Worm (Caenorhabditis elegans) whole organism, L1 larva: ENCODE measurements around the gene srt-36.
"Not testable (repeated sequence)": the region's sequence is repeated elsewhere in the genome, so short reads cannot be mapped to it uniquely, and the experiment has no call there.

ENCODE experiments used
- C16A3.4 ChIP-seq: fragments of 150-350 bp; optimal IDR thresholded peaks from 2 replicates; lab custom pipeline; 2014; ENCODE audit warnings: missing biosample characterization, missing genetic modification characterization
- aly-2 ChIP-seq: fragments of 150-350 bp; optimal IDR thresholded peaks from 2 replicates; lab custom pipeline; 2014; ENCODE audit warnings: missing biosample characterization, missing genetic modification characterization
- blmp-1 ChIP-seq: fragments of 150-350 bp; optimal IDR thresholded peaks from 2 replicates; lab custom pipeline; 2014; ENCODE audit warnings: missing biosample characterization, missing genetic modification characterization
- ceh-8 ChIP-seq: fragments of 200-800 bp; sonication (Bioruptor generic); optimal IDR thresholded peaks from 2 replicates; lab custom pipeline; 2018; ENCODE audit warnings: mild to moderate bottlenecking, missing genetic modification characterization, moderate library complexity, missing compliant biosample characterization
- ceh-88 ChIP-seq: fragments of 200-800 bp; sonication (Bioruptor generic); IDR thresholded peaks from 2 replicates; pipeline ENCODE4 v1.3.6; 2022; ENCODE audit warnings: missing genetic modification characterization, missing compliant biosample characterization
- efl-1 ChIP-seq, 4 experiments: fragments of 150-350 bp; optimal IDR thresholded peaks in 3 of 4; peaks in 1 of 4; 1 replicate in 1 of 4; 2 replicates in 3 of 4; lab custom pipeline; 2014; ENCODE audit warnings: missing biosample characterization in 2 of 4, missing genetic modification characterization in 2 of 4, missing genetic modification reagents in 2 of 4
- elt-2 ChIP-seq: sonication (generic microtip); optimal IDR thresholded peaks from 2 replicates; lab custom pipeline; 2016; ENCODE audit warnings: missing genetic modification characterization, mild to moderate bottlenecking, inconsistent platforms, missing compliant biosample characterization, missing genetic modification reagents
- elt-3 ChIP-seq, 6 experiments: fragments of 150-350 bp in 1 of 6; sonication (generic microtip); optimal IDR thresholded peaks; 2 replicates each; lab custom pipeline; 2017 to 2018; ENCODE audit warnings: missing biosample characterization in 6 of 6, missing genetic modification characterization in 6 of 6, inconsistent platforms in 1 of 6
- fkh-4 ChIP-seq: sonication (generic microtip); optimal IDR thresholded peaks from 2 replicates; lab custom pipeline; 2016; ENCODE audit warnings: missing compliant biosample characterization, missing genetic modification characterization, borderline replicate concordance
- grh-1 ChIP-seq: fragments of 200-800 bp; sonication (Bioruptor generic); IDR thresholded peaks from 2 replicates; pipeline ENCODE4 v1.3.6; 2022; ENCODE audit warnings: missing genetic modification reagents, missing genetic modification characterization, missing compliant biosample characterization
- hpl-2 ChIP-seq: fragments of 150-350 bp; optimal IDR thresholded peaks from 2 replicates; lab custom pipeline; 2014; ENCODE audit warnings: missing biosample characterization, missing genetic modification reagents, missing genetic modification characterization
- jun-1 ChIP-seq: fragments of 150-350 bp; optimal IDR thresholded peaks from 2 replicates; lab custom pipeline; 2014; ENCODE audit warnings: missing biosample characterization, missing genetic modification reagents, missing genetic modification characterization
- lin-13 ChIP-seq: fragments of 150-350 bp; optimal IDR thresholded peaks from 2 replicates; lab custom pipeline; 2014; ENCODE audit warnings: missing biosample characterization, missing genetic modification reagents, missing genetic modification characterization
- lin-15B ChIP-seq: fragments of 150-350 bp; sonication (generic microtip); optimal IDR thresholded peaks from 3 replicates; lab custom pipeline; 2014; ENCODE audit warnings: missing biosample characterization, missing genetic modification characterization
- mab-9 ChIP-seq: fragments of 200-800 bp; sonication (Bioruptor generic); IDR thresholded peaks from 2 replicates; pipeline ENCODE4 v1.3.6; 2022; ENCODE audit warnings: missing genetic modification reagents, missing genetic modification characterization, missing compliant biosample characterization
- mdl-1 ChIP-seq, 2 experiments: fragments of 150-350 bp; optimal IDR thresholded peaks; 2 replicates each; lab custom pipeline; 2014 to 2017; ENCODE audit warnings: missing biosample characterization in 2 of 2, missing genetic modification characterization in 2 of 2, inconsistent platforms in 1 of 2
- nhr-11 ChIP-seq: fragments of 150-350 bp; optimal IDR thresholded peaks from 2 replicates; lab custom pipeline; 2014; ENCODE audit warnings: missing biosample characterization, missing genetic modification characterization
- nhr-237 ChIP-seq: fragments of 150-350 bp; optimal IDR thresholded peaks from 2 replicates; lab custom pipeline; 2014; ENCODE audit warnings: missing biosample characterization, missing genetic modification characterization
- nhr-76 ChIP-seq: sonication (generic microtip); optimal IDR thresholded peaks from 2 replicates; lab custom pipeline; 2017; ENCODE audit warnings: missing biosample characterization, missing genetic modification characterization
- nhr-85 ChIP-seq: sonication (generic microtip); peaks from one replicate; lab custom pipeline; 2016; ENCODE audit warnings: missing genetic modification characterization, inconsistent platforms, missing compliant biosample characterization
- pag-3 ChIP-seq: sonication (generic microtip); optimal IDR thresholded peaks from 2 replicates; lab custom pipeline; 2017; ENCODE audit warnings: missing genetic modification characterization, mild to moderate bottlenecking, missing compliant biosample characterization, antibody characterized with exemption, borderline replicate concordance; ENCODE audit not compliant: insufficient read depth
- snu-23 ChIP-seq: sonication (generic microtip); optimal IDR thresholded peaks from 2 replicates; lab custom pipeline; 2016; ENCODE audit warnings: missing genetic modification characterization, missing compliant biosample characterization
- sup-37 ChIP-seq: fragments of 200-800 bp; sonication (Bioruptor generic); optimal IDR thresholded peaks from 2 replicates; lab custom pipeline; 2018; ENCODE audit warnings: mild to moderate bottlenecking, missing genetic modification characterization, missing compliant biosample characterization
- tlp-1 ChIP-seq: fragments of 150-350 bp; optimal IDR thresholded peaks from 2 replicates; lab custom pipeline; 2014; ENCODE audit warnings: missing biosample characterization, missing genetic modification characterization
- unc-30 ChIP-seq: sonication (generic microtip); optimal IDR thresholded peaks from 2 replicates; lab custom pipeline; 2017; ENCODE audit warnings: missing biosample characterization, missing genetic modification characterization
- unc-86 ChIP-seq: sonication (generic microtip); optimal IDR thresholded peaks from 2 replicates; lab custom pipeline; 2016; ENCODE audit warnings: missing genetic modification characterization, missing compliant biosample characterization
- vab-15 ChIP-seq: sonication (generic microtip); optimal IDR thresholded peaks from 2 replicates; lab custom pipeline; 2017; ENCODE audit warnings: missing genotype, mild to moderate bottlenecking, missing genetic modification characterization, missing compliant biosample characterization
- zip-4 ChIP-seq: fragments of 200-800 bp; sonication (Bioruptor generic); optimal IDR thresholded peaks from 2 replicates; lab custom pipeline; 2018; ENCODE audit warnings: mild to moderate bottlenecking, missing genetic modification characterization, moderate library complexity, missing compliant biosample characterization

Gene srt-36

ce11 chrV:4298579-4298978 lies 30.5 kb upstream of the srt-36 start, which contains the start of gene ZC132.11:
Gene ZC132.11 (minus strand): TSS chrV:4298679.
- TF ChIP-seq lin-13 (GFP tag; lab: Kevin White, UChicago) (no peak), ceh-88 (GFP tag; lab: Robert Waterston, UW) (no peak), sup-37 (GFP tag; lab: Kevin White, UChicago) (no peak), hpl-2 (no peak), jun-1 (no peak), mab-9 (no peak), zip-4 (GFP tag; lab: Kevin White, UChicago) (no peak), unc-30 (no peak), vab-15 (tag; lab: Kevin White, UChicago) (no peak), tlp-1 (no peak), mdl-1 (tag; optimal IDR thresholded peaks at IDR 0.05; lab: Kevin White, UChicago) (no peak), fkh-4 (tag; lab: Kevin White, UChicago) (no peak), aly-2 (tag; lab: Kevin White, UChicago) (no peak), nhr-11 (no peak), ceh-8 (GFP tag; lab: Kevin White, UChicago) (no peak), elt-3 (tag; optimal IDR thresholded peaks at IDR 0.05; lab: Kevin White, UChicago) (no peak), nhr-76 (tag; lab: Kevin White, UChicago) (no peak), blmp-1 (no peak)

ce11 chrV:4295920-4296319 lies 27.8 kb upstream of the srt-36 start, which contains the start of gene F47D2.11:
Gene F47D2.11 (minus strand): TSS chrV:4296020.
- TF ChIP-seq pag-3 (tag; lab: Kevin White, UChicago) = no peak
- no peak for TF ChIP-seq grh-1 (GFP tag; lab: Robert Waterston, UW)
- TF ChIP-seq C16A3.4 = no peak

- TF ChIP-seq nhr-85 = peak; percentile 6
- TF ChIP-seq, all 84 proteins: peak for 1; not testable (repeated sequence) for 83
Observed at ce11 chrV:4293425-4293824, 25.3 kb upstream of the srt-36 start, which contains the start of gene srh-194. Gene srh-194 (minus strand): TSS chrV:4293525.

ce11 chrV:4290093-4290492 lies 22.0 kb upstream of the srt-36 start, which contains the start of gene srh-193:
Gene srh-193 (minus strand): TSS chrV:4290193.
- TF ChIP-seq efl-1 (optimal IDR thresholded peaks at IDR 0.05; lab: Kevin White, UChicago) = not testable (repeated sequence)
- TF ChIP-seq efl-1 (GFP tag; optimal IDR thresholded peaks at IDR 0.05 in 1 of 2; lab: Kevin White, UChicago) = peak in 1 of 2 experiments; percentile 71
- TF ChIP-seq, all 84 proteins: peak for 1; not testable (repeated sequence) for 83

- not testable (repeated sequence) for TF ChIP-seq snu-23 (GFP tag; lab: Kevin White, UChicago); fkh-4 (tag; lab: Kevin White, UChicago); unc-86 (tag; lab: Kevin White, UChicago)
Observed at ce11 chrV:4284737-4285136, 16.6 kb upstream of the srt-36 start, which contains the start of gene srt-19. Gene srt-19 (plus strand): TSS chrV:4285037.

ce11 chrV:4281699-4282098 lies 13.6 kb upstream of the srt-36 start, which contains the start of gene srt-37:
Gene srt-37 (minus strand): TSS chrV:4281799.
- not testable (repeated sequence) for TF ChIP-seq elt-2 (tag; lab: Kevin White, UChicago); lin-15B; ceh-8 (GFP tag; lab: Kevin White, UChicago)
- TF ChIP-seq, all 84 proteins: peak for 0; not testable (repeated sequence) for 84

- TF ChIP-seq nhr-237 (tag; lab: Kevin White, UChicago); lin-13 (GFP tag; lab: Kevin White, UChicago); grh-1 (GFP tag; lab: Robert Waterston, UW): not testable (repeated sequence)
Observed at ce11 chrV:4278735-4279134, 10.6 kb upstream of the srt-36 start, which contains the start of gene srt-20. Gene srt-20 (minus strand): TSS chrV:4278835.
